Worm (Caenorhabditis elegans) whole organism, young adult: ENCODE measurements around the gene bpl-1.

ENCODE experiments used
- B0261.1 ChIP-seq: sonication (generic microtip); optimal IDR thresholded peaks from 2 replicates; lab custom pipeline; 2016; ENCODE audit warnings: mild to moderate bottlenecking, missing genetic modification characterization, moderate library complexity, missing compliant biosample characterization
- C17E4.6 ChIP-seq: fragments of 200-800 bp; sonication (Bioruptor generic); IDR thresholded peaks from 2 replicates; pipeline ENCODE4 v1.3.6; 2022; ENCODE audit warnings: missing genetic modification reagents, missing genetic modification characterization, missing compliant biosample characterization
- F33H1.4 ChIP-seq: fragments of 200-800 bp; sonication (Bioruptor generic); IDR thresholded peaks from 2 replicates; pipeline ENCODE4 v1.3.6; 2022; ENCODE audit warnings: missing genetic modification reagents, missing genetic modification characterization, missing compliant biosample characterization
- F39B2.1 ChIP-seq: fragments of 200-800 bp; sonication (Bioruptor generic); IDR thresholded peaks from 2 replicates; pipeline ENCODE4 v1.3.6; 2022; ENCODE audit warnings: missing genetic modification reagents, missing genetic modification characterization, missing compliant biosample characterization
- F55B11.4 ChIP-seq: sonication (generic microtip); optimal IDR thresholded peaks from 2 replicates; lab custom pipeline; 2016; ENCODE audit warnings: missing compliant biosample characterization, missing genetic modification characterization, borderline replicate concordance; ENCODE audit not compliant: insufficient read depth
- T07F8.4 ChIP-seq: sonication (generic microtip); optimal IDR thresholded peaks from 2 replicates; lab custom pipeline; 2016; ENCODE audit warnings: mild to moderate bottlenecking, missing genetic modification characterization, moderate library complexity, missing compliant biosample characterization
- T26A5.8 ChIP-seq: sonication (generic microtip); optimal IDR thresholded peaks from 2 replicates; lab custom pipeline; 2016; ENCODE audit warnings: missing genetic modification characterization, missing compliant biosample characterization
- Y67H2A.10 ChIP-seq: fragments of 200-800 bp; sonication (Bioruptor generic); conservative IDR thresholded peaks from 2 replicates; pipeline ENCODE4 v1.3.6; 2022; ENCODE audit warnings: missing genetic modification reagents, missing genetic modification characterization, missing compliant biosample characterization
- Y79H2A.3 ChIP-seq: fragments of 200-800 bp; sonication (Bioruptor generic); conservative IDR thresholded peaks from 2 replicates; pipeline ENCODE4 v1.3.6; 2022; ENCODE audit warnings: missing genetic modification reagents, missing genetic modification characterization, missing compliant biosample characterization
- Y95B8A.8 ChIP-seq: fragments of 200-800 bp; sonication (Bioruptor generic); IDR thresholded peaks from 2 replicates; pipeline ENCODE4 v1.3.6; 2022; ENCODE audit warnings: missing genetic modification reagents, missing genetic modification characterization, missing compliant biosample characterization
- ZK185.1 ChIP-seq: sonication (generic microtip); optimal IDR thresholded peaks from 2 replicates; lab custom pipeline; 2016; ENCODE audit warnings: mild to moderate bottlenecking, missing genetic modification characterization, missing compliant biosample characterization; ENCODE audit not compliant: poor library complexity, severe bottlenecking
- ama-1 ChIP-seq, 3 experiments: fragments of 150-350 bp in 1 of 3; sonication (generic microtip) in 2 of 3; optimal IDR thresholded peaks; 2 replicates each; lab custom pipeline; 2014 to 2018; ENCODE audit warnings: missing biosample characterization in 2 of 3, missing genetic modification characterization in 2 of 3, missing genetic modification reagents in 2 of 3
- athp-1 ChIP-seq: sonication (generic microtip); optimal IDR thresholded peaks from 2 replicates; lab custom pipeline; 2017; ENCODE audit warnings: mild to moderate bottlenecking, missing genetic modification characterization, missing compliant biosample characterization
- bed-1 ChIP-seq: fragments of 200-800 bp; sonication (Bioruptor generic); IDR thresholded peaks from 2 replicates; pipeline ENCODE4 v1.3.6; 2022; ENCODE audit warnings: missing genetic modification reagents, missing genetic modification characterization, missing compliant biosample characterization
- bed-2 ChIP-seq: fragments of 200-800 bp; sonication (Bioruptor generic); IDR thresholded peaks from 2 replicates; pipeline ENCODE4 v1.3.6; 2022; ENCODE audit warnings: missing genetic modification reagents, missing genetic modification characterization, missing compliant biosample characterization
- cebp-2 ChIP-seq: fragments of 200-800 bp; sonication (Bioruptor generic); IDR thresholded peaks from 2 replicates; pipeline ENCODE4 v1.3.6; 2022; ENCODE audit warnings: missing genetic modification characterization, missing compliant biosample characterization
- chd-7 ChIP-seq: sonication (generic microtip); optimal IDR thresholded peaks from 2 replicates; lab custom pipeline; 2016; ENCODE audit warnings: mild to moderate bottlenecking, missing genetic modification characterization, moderate library complexity, missing compliant biosample characterization
- dpl-1 ChIP-seq: fragments of 150-350 bp; optimal IDR thresholded peaks from 2 replicates; lab custom pipeline; 2014; ENCODE audit warnings: missing biosample characterization, missing genetic modification reagents, missing genetic modification characterization
- efl-1 ChIP-seq: fragments of 150-350 bp; optimal IDR thresholded peaks from 2 replicates; lab custom pipeline; 2014; ENCODE audit warnings: missing biosample characterization, missing genetic modification reagents, missing genetic modification characterization
- egl-18 ChIP-seq: fragments of 200-800 bp; sonication (Bioruptor generic); IDR thresholded peaks from 2 replicates; pipeline ENCODE4 v1.3.6; 2022; ENCODE audit warnings: missing genetic modification reagents, missing genetic modification characterization, missing compliant biosample characterization
- egrh-3 ChIP-seq: fragments of 200-800 bp; sonication (Bioruptor generic); IDR thresholded peaks from 2 replicates; pipeline ENCODE4 v1.3.6; 2022; ENCODE audit warnings: missing genetic modification reagents, missing genetic modification characterization, missing compliant biosample characterization
- hlh-12 ChIP-seq: sonication (generic microtip); optimal IDR thresholded peaks from 2 replicates; lab custom pipeline; 2016; ENCODE audit warnings: missing genetic modification characterization, missing compliant biosample characterization
- hlh-26 ChIP-seq: fragments of 200-800 bp; sonication (Bioruptor generic); conservative IDR thresholded peaks from 2 replicates; pipeline ENCODE4 v1.3.6; 2022; ENCODE audit warnings: missing genetic modification reagents, missing genetic modification characterization, missing compliant biosample characterization
- hmg-1.2 ChIP-seq: fragments of 200-800 bp; sonication (Bioruptor generic); IDR thresholded peaks from 2 replicates; pipeline ENCODE4 v1.3.6; 2022; ENCODE audit warnings: missing genetic modification reagents, missing genetic modification characterization, missing compliant biosample characterization
- hrde-1 ChIP-seq: sonication (generic microtip); optimal IDR thresholded peaks from 2 replicates; lab custom pipeline; 2016; ENCODE audit warnings: missing genetic modification characterization, mild to moderate bottlenecking, missing compliant biosample characterization, moderate library complexity, missing genotype, missing genetic modification reagents, borderline replicate concordance
- hsf-1 ChIP-seq: fragments of 200-800 bp; sonication (Bioruptor generic); IDR thresholded peaks from 2 replicates; pipeline ENCODE4 v1.3.6; 2022; ENCODE audit warnings: missing genetic modification reagents, missing genetic modification characterization, missing compliant biosample characterization
- lag-1 ChIP-seq: fragments of 200-800 bp; sonication (Bioruptor generic); IDR thresholded peaks from 2 replicates; pipeline ENCODE4 v1.3.6; 2022; ENCODE audit warnings: missing genetic modification reagents, missing genetic modification characterization, missing compliant biosample characterization
- lir-1 ChIP-seq: fragments of 200-800 bp; sonication (Bioruptor generic); conservative IDR thresholded peaks from 2 replicates; pipeline ENCODE4 v1.3.6; 2022; ENCODE audit warnings: missing genetic modification reagents, missing genetic modification characterization, missing compliant biosample characterization
- lsy-27 ChIP-seq: sonication (generic microtip); optimal IDR thresholded peaks from 2 replicates; lab custom pipeline; 2017; ENCODE audit warnings: missing genetic modification characterization, mild to moderate bottlenecking, missing compliant biosample characterization, antibody characterized with exemption, missing genotype, borderline replicate concordance; ENCODE audit not compliant: insufficient read depth
- madf-10 ChIP-seq: sonication (generic microtip); optimal IDR thresholded peaks from 2 replicates; lab custom pipeline; 2016; ENCODE audit warnings: mild to moderate bottlenecking, missing genetic modification characterization, missing compliant biosample characterization
- madf-3 ChIP-seq: fragments of 200-800 bp; sonication (Bioruptor generic); IDR thresholded peaks from 2 replicates; pipeline ENCODE4 v1.3.6; 2022; ENCODE audit warnings: missing genetic modification reagents, missing genetic modification characterization, missing compliant biosample characterization
- mes-4 ChIP-seq: sonication (generic microtip); optimal IDR thresholded peaks from 2 replicates; lab custom pipeline; 2016; ENCODE audit warnings: missing genotype, missing genetic modification characterization, missing compliant biosample characterization
- nhr-179 ChIP-seq: sonication (generic microtip); optimal IDR thresholded peaks from 2 replicates; lab custom pipeline; 2016; ENCODE audit warnings: mild to moderate bottlenecking, missing genetic modification characterization, missing compliant biosample characterization
- pbrm-1 ChIP-seq: fragments of 200-800 bp; sonication (Bioruptor generic); IDR thresholded peaks from 2 replicates; pipeline ENCODE4 v1.3.6; 2022; ENCODE audit warnings: missing genetic modification reagents, missing genetic modification characterization, missing compliant biosample characterization
- rcor-1 ChIP-seq: fragments of 200-800 bp; sonication (Bioruptor generic); IDR thresholded peaks from 2 replicates; pipeline ENCODE4 v1.3.6; 2022; ENCODE audit warnings: missing genetic modification reagents, missing genetic modification characterization, missing compliant biosample characterization
- sea-2 ChIP-seq: fragments of 200-800 bp; sonication (Bioruptor generic); IDR thresholded peaks from 2 replicates; pipeline ENCODE4 v1.3.6; 2022; ENCODE audit warnings: missing genetic modification characterization, missing compliant biosample characterization
- snpc-1.1 ChIP-seq: sonication (generic microtip); optimal IDR thresholded peaks from 2 replicates; lab custom pipeline; 2017; ENCODE audit warnings: missing genetic modification characterization, mild to moderate bottlenecking, missing compliant biosample characterization, antibody characterized with exemption, moderate library complexity, missing genotype, missing genetic modification reagents; ENCODE audit not compliant: insufficient read depth
- snpc-1.3 ChIP-seq: sonication (generic microtip); optimal IDR thresholded peaks from 2 replicates; lab custom pipeline; 2017; ENCODE audit warnings: missing genetic modification characterization, mild to moderate bottlenecking, missing compliant biosample characterization, antibody characterized with exemption, moderate library complexity, missing genotype, missing genetic modification reagents; ENCODE audit not compliant: insufficient read depth
- somi-1 ChIP-seq: fragments of 200-800 bp; sonication (Bioruptor generic); optimal IDR thresholded peaks from 2 replicates; lab custom pipeline; 2018; ENCODE audit warnings: mild to moderate bottlenecking, missing genetic modification characterization, missing compliant biosample characterization
- xnd-1 ChIP-seq: sonication (generic microtip); optimal IDR thresholded peaks from 2 replicates; lab custom pipeline; 2016; ENCODE audit warnings: missing genotype, missing genetic modification reagents, missing genetic modification characterization, missing compliant biosample characterization
- ztf-25 ChIP-seq: fragments of 200-800 bp; sonication (Bioruptor generic); IDR thresholded peaks from 2 replicates; pipeline ENCODE4 v1.3.6; 2022; ENCODE audit warnings: missing genetic modification reagents, missing genetic modification characterization, missing compliant biosample characterization

bpl-1 gene

DNA sequence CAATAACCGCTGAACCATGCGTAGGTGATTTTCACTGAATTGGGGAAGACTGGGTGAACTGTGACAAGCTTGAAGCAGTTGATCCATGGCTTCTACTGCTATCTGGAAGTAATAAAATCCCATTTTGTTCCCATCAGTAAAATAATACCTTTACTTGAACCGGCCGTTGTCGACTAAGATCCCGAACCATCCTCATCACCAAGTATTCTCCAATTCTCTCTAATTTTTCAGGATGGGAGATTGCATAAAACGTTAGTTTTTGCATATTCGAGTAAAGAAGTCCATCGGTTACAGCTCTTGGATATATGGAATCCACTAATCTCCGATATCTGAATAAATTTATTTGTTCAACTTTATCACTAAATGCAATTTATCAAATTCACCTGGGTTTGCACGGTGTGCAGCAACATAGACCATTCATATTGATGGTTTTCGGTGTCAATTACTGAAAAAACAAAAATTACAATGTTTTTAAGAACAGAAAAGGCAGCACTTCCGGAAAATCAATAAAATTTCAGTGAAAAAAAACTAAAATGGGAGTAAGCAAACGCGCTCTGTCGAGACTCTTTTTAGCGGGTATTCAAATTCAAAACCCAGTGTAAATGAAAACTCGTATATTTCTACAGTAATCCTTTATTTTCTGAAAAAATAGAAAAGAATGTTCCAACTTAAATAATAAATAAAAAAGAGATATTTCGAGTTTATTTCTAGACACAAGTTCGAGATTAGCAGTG is 46.8 kb downstream of the bpl-1 start, which contains the start of gene efr-3 (continued):
- TF ChIP-seq lir-1 (GFP tag; lab: Robert Waterston, UW) (no peak), dpl-1 (peak; percentile 64), ZK185.1 (tag; lab: Kevin White, UChicago) (no peak), nhr-179 (tag; lab: Kevin White, UChicago) (no peak), ztf-25 (GFP tag; lab: Robert Waterston, UW) (no peak), rcor-1 (GFP tag; lab: Robert Waterston, UW) (no peak), madf-3 (GFP tag; lab: Robert Waterston, UW) (no peak), xnd-1 (tag; lab: Kevin White, UChicago) (no peak), efl-1 (GFP tag; lab: Kevin White, UChicago) (peak; percentile 66), madf-10 (tag; lab: Kevin White, UChicago) (no peak), C17E4.6 (GFP tag; lab: Robert Waterston, UW) (no peak), cebp-2 (GFP tag; lab: Robert Waterston, UW) (no peak), snpc-1.1 (tag; lab: Kevin White, UChicago) (no peak)

DNA sequence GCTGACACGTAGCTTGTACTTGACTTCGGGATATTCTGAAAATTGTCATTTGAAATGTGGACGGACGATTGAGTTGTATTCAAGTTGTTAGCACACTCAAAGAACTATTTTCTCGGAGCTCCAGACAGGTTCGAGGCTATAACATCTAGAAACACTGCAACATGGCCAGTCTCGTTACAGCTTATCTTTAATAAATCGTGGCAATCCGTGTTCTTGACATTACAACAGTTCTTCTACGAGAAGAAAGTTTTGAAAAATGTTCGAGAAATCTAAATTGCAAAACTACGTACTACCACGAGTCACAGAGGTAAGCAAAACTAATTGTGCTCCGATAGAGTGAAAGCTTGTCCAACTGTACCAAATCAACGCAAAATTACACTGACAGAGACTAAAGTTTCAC is 48.1 kb downstream of the bpl-1 start:
- TF ChIP-seq chd-7 (tag; lab: Kevin White, UChicago), result no peak

DNA sequence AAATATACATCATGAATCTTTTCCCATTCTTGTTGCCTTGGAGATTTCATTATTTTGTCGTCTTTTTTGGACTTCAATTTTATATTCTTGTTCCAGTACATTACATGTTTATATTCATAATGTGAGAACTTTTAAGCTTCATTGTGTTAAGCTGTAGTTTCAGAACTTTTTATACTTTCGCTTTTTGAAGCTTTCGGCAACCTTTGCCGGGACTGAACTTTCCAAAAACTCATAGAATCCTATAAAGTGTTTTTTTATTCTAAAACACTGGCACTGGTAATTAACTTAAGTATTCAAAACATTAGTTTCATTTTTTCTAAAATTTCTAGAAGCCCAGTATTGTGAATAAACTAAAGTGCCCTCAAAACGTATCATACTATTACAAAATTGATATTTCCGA is 49.0 kb downstream of the bpl-1 start, which contains the start of gene C32D5.4:
Gene C32D5.4 (minus strand): TSS at position 101 of the 400 bp plus-strand sequence.
- TF ChIP-seq bed-2 (GFP tag; lab: Robert Waterston, UW), result no peak
- TF ChIP-seq Y79H2A.3 (GFP tag; lab: Robert Waterston, UW), result no peak
- no peak for TF ChIP-seq somi-1
- TF ChIP-seq T07F8.4, result no peak
- TF ChIP-seq T26A5.8 (tag; lab: Kevin White, UChicago), result no peak
- TF ChIP-seq egrh-3 (GFP tag; lab: Robert Waterston, UW), result no peak
- TF ChIP-seq ama-1 (optimal IDR thresholded peaks at IDR 0.05; lab: Kevin White, UChicago), result no peak
- TF ChIP-seq ama-1 (GFP tag; optimal IDR thresholded peaks at IDR 0.05; lab: Kevin White, UChicago), result no peak
- no peak for TF ChIP-seq pbrm-1 (GFP tag; lab: Robert Waterston, UW)
- TF ChIP-seq B0261.1 (tag; lab: Kevin White, UChicago), result no peak
- no peak for TF ChIP-seq nhr-179 (tag; lab: Kevin White, UChicago)
- no peak for TF ChIP-seq Y95B8A.8 (GFP tag; lab: Robert Waterston, UW)
- TF ChIP-seq, all 124 proteins: peak for 0

DNA sequence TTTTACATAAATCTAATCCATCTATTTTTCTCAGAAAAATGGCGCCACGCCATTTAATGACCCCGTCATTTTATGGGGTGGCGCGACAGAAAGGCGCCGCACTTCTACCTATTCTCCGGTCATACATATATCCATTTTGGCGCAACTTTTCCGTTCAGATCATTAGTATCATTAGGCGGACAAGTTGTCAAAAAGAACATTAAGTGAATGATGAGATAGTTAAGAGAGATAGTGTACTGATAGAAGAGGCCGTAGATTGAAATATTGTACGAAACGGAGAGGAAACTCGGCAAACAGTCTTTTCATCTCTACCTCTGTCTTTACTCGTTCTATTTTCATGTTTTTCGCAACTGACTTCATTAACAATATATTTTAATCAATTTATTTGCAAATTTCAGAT is 50.1 kb downstream of the bpl-1 start, which contains the start of gene sma-6:
Gene sma-6 (plus strand): TSS at position 399 of the 400 bp plus-strand sequence.
- TF ChIP-seq F55B11.4 (no peak), Y79H2A.3 (GFP tag; lab: Robert Waterston, UW) (no peak), lsy-27 (tag; lab: Kevin White, UChicago) (no peak), hmg-1.2 (GFP tag; lab: Robert Waterston, UW) (peak; percentile 21; the same call in 1 of the 2 replicates), lag-1 (GFP tag; lab: Robert Waterston, UW) (no peak), mes-4 (tag; lab: Kevin White, UChicago) (no peak), efl-1 (GFP tag; lab: Kevin White, UChicago) (peak; percentile 6)

- no peak for TF ChIP-seq bed-1 (GFP tag; lab: Robert Waterston, UW)
- no peak for TF ChIP-seq hsf-1 (GFP tag; lab: Robert Waterston, UW)
- no peak for TF ChIP-seq Y67H2A.10 (GFP tag; lab: Robert Waterston, UW)
- no peak for TF ChIP-seq F39B2.1 (GFP tag; lab: Robert Waterston, UW)
- no peak for TF ChIP-seq hlh-12
- TF ChIP-seq snpc-1.3, result no peak
- no peak for TF ChIP-seq egl-18 (GFP tag; lab: Robert Waterston, UW)
- TF ChIP-seq hlh-26 (GFP tag; lab: Robert Waterston, UW), result no peak
- TF ChIP-seq hrde-1 (tag; lab: Kevin White, UChicago), result no peak
- no peak for TF ChIP-seq F33H1.4
- no peak for TF ChIP-seq athp-1 (tag; lab: Kevin White, UChicago)
- no peak for TF ChIP-seq sea-2 (GFP tag; lab: Robert Waterston, UW)
Observed at ce11 chrII:6327317-6327716, 53.3 kb downstream of the bpl-1 start.
